Fruit fly (Drosophila melanogaster) whole organism, embryonic: ENCODE measurements around the gene CG42792.

Source experiments
- CG10267 ChIP-seq: fragments of 200-800 bp; sonication (Bioruptor generic); optimal IDR thresholded peaks from 2 replicates; lab custom pipeline; 2018; ENCODE audit warnings: missing biosample characterization, mild to moderate bottlenecking, missing genetic modification characterization, moderate library complexity
- CG10654 ChIP-seq: fragments of 200-800 bp; sonication (Bioruptor generic); optimal IDR thresholded peaks from 2 replicates; lab custom pipeline; 2016; ENCODE audit warnings: missing biosample characterization, missing genetic modification characterization
- CG11456 ChIP-seq: fragments of 200-800 bp; sonication (Bioruptor generic); IDR thresholded peaks from 3 replicates; pipeline ENCODE4 v1.3.6; 2022; ENCODE audit warnings: missing biosample characterization, missing genetic modification characterization
- CG12236 ChIP-seq: fragments of 200-800 bp; sonication (Bioruptor generic); optimal IDR thresholded peaks from 2 replicates; lab custom pipeline; 2016; ENCODE audit warnings: missing biosample characterization, missing genetic modification characterization
- CG12659 ChIP-seq: fragments of 200-800 bp; sonication (Bioruptor generic); optimal IDR thresholded peaks from 3 replicates; lab custom pipeline; 2017; ENCODE audit warnings: mild to moderate bottlenecking, missing biosample characterization, missing genetic modification reagents, missing genetic modification characterization
- CG13424 ChIP-seq: fragments of 200-800 bp; sonication (Bioruptor generic); optimal IDR thresholded peaks from 2 replicates; lab custom pipeline; 2019; ENCODE audit warnings: missing biosample characterization, mild to moderate bottlenecking, missing genetic modification characterization, moderate library complexity
- CG14050 ChIP-seq: fragments of 200-800 bp; sonication (Bioruptor generic); IDR thresholded peaks from 3 replicates; pipeline ENCODE4 v1.3.6; 2022; ENCODE audit warnings: missing biosample characterization, missing genetic modification characterization
- CG15011 ChIP-seq: fragments of 200-800 bp; sonication (Bioruptor generic); optimal IDR thresholded peaks from 3 replicates; lab custom pipeline; 2018; ENCODE audit warnings: missing biosample characterization, mild to moderate bottlenecking, missing genetic modification characterization
- CG15073 ChIP-seq: fragments of 200-800 bp; sonication (Bioruptor generic); optimal IDR thresholded peaks from 2 replicates; lab custom pipeline; 2016; ENCODE audit warnings: missing biosample characterization, missing genetic modification characterization
- CG1602 ChIP-seq: fragments of 200-800 bp; sonication (Bioruptor generic); optimal IDR thresholded peaks from 3 replicates; lab custom pipeline; 2016; ENCODE audit warnings: missing biosample characterization, missing genetic modification characterization
- CG16815 ChIP-seq: fragments of 200-800 bp; sonication (Bioruptor generic); optimal IDR thresholded peaks from 3 replicates; lab custom pipeline; 2017; ENCODE audit warnings: missing biosample characterization, mild to moderate bottlenecking, missing genetic modification characterization
- CG16863 ChIP-seq: fragments of 200-800 bp; sonication (Bioruptor generic); optimal IDR thresholded peaks from 3 replicates; lab custom pipeline; 2016; ENCODE audit warnings: missing biosample characterization, missing genetic modification characterization
- CG2202 ChIP-seq: fragments of 200-800 bp; sonication (Bioruptor generic); optimal IDR thresholded peaks from 2 replicates; lab custom pipeline; 2018; ENCODE audit warnings: missing biosample characterization, mild to moderate bottlenecking, missing genetic modification characterization
- CG30431 ChIP-seq: fragments of 200-800 bp; sonication (Bioruptor generic); optimal IDR thresholded peaks from 2 replicates; lab custom pipeline; 2017; ENCODE audit warnings: missing biosample characterization, missing genetic modification characterization
- CG32772 ChIP-seq: fragments of 200-800 bp; sonication (Bioruptor generic); IDR thresholded peaks from 2 replicates; pipeline ENCODE4 v1.3.6; 2022; ENCODE audit warnings: missing biosample characterization, missing genetic modification characterization
- CG3407 ChIP-seq: fragments of 200-800 bp; sonication (Bioruptor generic); optimal IDR thresholded peaks from 2 replicates; lab custom pipeline; 2018; ENCODE audit warnings: missing biosample characterization, mild to moderate bottlenecking, missing genetic modification characterization
- CG5245 ChIP-seq: fragments of 200-800 bp; sonication (Bioruptor generic); optimal IDR thresholded peaks from 3 replicates; lab custom pipeline; 2016; ENCODE audit warnings: missing biosample characterization, missing genetic modification characterization
- CG5953 ChIP-seq: fragments of 200-800 bp; sonication (Bioruptor generic); IDR thresholded peaks from 2 replicates; pipeline ENCODE4 v1.3.6; 2022; ENCODE audit warnings: missing biosample characterization, missing genetic modification characterization
- CG6272 ChIP-seq: fragments of 200-800 bp; sonication (Bioruptor generic); IDR thresholded peaks from 2 replicates; pipeline ENCODE4 v1.3.6; 2022; ENCODE audit warnings: missing biosample characterization, missing genetic modification characterization
- CG6654 ChIP-seq: fragments of 200-800 bp; sonication (Bioruptor generic); optimal IDR thresholded peaks from 2 replicates; lab custom pipeline; 2017; ENCODE audit warnings: missing biosample characterization, mild to moderate bottlenecking, missing genetic modification characterization
- CG6791 ChIP-seq: fragments of 200-800 bp; sonication (Bioruptor generic); IDR thresholded peaks from 3 replicates; pipeline ENCODE4 v1.3.6; 2022; ENCODE audit warnings: missing biosample characterization, missing genetic modification characterization; ENCODE audit not compliant: partially characterized antibody
- CG6854 ChIP-seq: fragments of 200-800 bp; sonication (Bioruptor generic); optimal IDR thresholded peaks from 3 replicates; lab custom pipeline; 2017; ENCODE audit warnings: missing biosample characterization, mild to moderate bottlenecking, missing genetic modification characterization
- CG7786 ChIP-seq: fragments of 200-800 bp; sonication (Bioruptor generic); optimal IDR thresholded peaks from 2 replicates; lab custom pipeline; 2016; ENCODE audit warnings: missing biosample characterization, missing genetic modification characterization
- CG8359 ChIP-seq: fragments of 200-800 bp; sonication (Bioruptor generic); optimal IDR thresholded peaks from 2 replicates; lab custom pipeline; 2017; ENCODE audit warnings: missing biosample characterization, mild to moderate bottlenecking, missing genetic modification characterization, borderline replicate concordance
- CG9215 ChIP-seq: fragments of 200-800 bp; sonication (Bioruptor generic); IDR thresholded peaks from 2 replicates; pipeline ENCODE4 v1.3.6; 2022; ENCODE audit warnings: missing biosample characterization, missing genetic modification characterization
- CG9437 ChIP-seq: fragments of 200-800 bp; sonication (Bioruptor generic); optimal IDR thresholded peaks from 2 replicates; lab custom pipeline; 2018; ENCODE audit warnings: missing biosample characterization, mild to moderate bottlenecking, missing genetic modification characterization
- D19A ChIP-seq: fragments of 200-800 bp; optimal IDR thresholded peaks from 3 replicates; lab custom pipeline; 2019; ENCODE audit warnings: missing biosample characterization, mild to moderate bottlenecking, missing genetic modification characterization, moderate library complexity
- Dll ChIP-seq: fragments of 200-800 bp; sonication (Bioruptor generic); IDR thresholded peaks from 4 replicates; pipeline ENCODE4 v1.3.6; 2022; ENCODE audit warnings: missing biosample characterization, missing genetic modification characterization; ENCODE audit not compliant: partially characterized antibody
- MTF-1 ChIP-seq: fragments of 200-800 bp; sonication (Bioruptor generic); optimal IDR thresholded peaks from 2 replicates; lab custom pipeline; 2018; ENCODE audit warnings: missing biosample characterization, mild to moderate bottlenecking, missing genetic modification characterization, borderline replicate concordance
- PHDP ChIP-seq: fragments of 200-800 bp; sonication (Bioruptor generic); optimal IDR thresholded peaks from 3 replicates; lab custom pipeline; 2018; ENCODE audit warnings: missing biosample characterization, mild to moderate bottlenecking, missing genetic modification characterization, moderate library complexity
- aop ChIP-seq: fragments of 200-800 bp; sonication (Bioruptor generic); IDR thresholded peaks from 2 replicates; pipeline ENCODE4 v1.3.6; 2022; ENCODE audit warnings: missing biosample characterization, missing genetic modification characterization
- ash1 ChIP-seq: fragments of 200-800 bp; sonication (Bioruptor generic); optimal IDR thresholded peaks from 2 replicates; lab custom pipeline; 2018; ENCODE audit warnings: missing biosample characterization, mild to moderate bottlenecking, missing genetic modification characterization
- bbx ChIP-seq: fragments of 200-800 bp; sonication (Bioruptor generic); IDR thresholded peaks from 2 replicates; pipeline ENCODE4 v1.3.6; 2022; ENCODE audit warnings: missing biosample characterization, missing genetic modification characterization; ENCODE audit not compliant: partially characterized antibody
- ci ChIP-seq: fragments of 200-800 bp; sonication (Bioruptor generic); IDR thresholded peaks from 3 replicates; pipeline ENCODE4 v1.3.6; 2022; ENCODE audit warnings: missing biosample characterization, missing genetic modification characterization
- disco-r ChIP-seq: fragments of 200-800 bp; sonication (Bioruptor generic); optimal IDR thresholded peaks from 2 replicates; lab custom pipeline; 2016; ENCODE audit warnings: missing biosample characterization, missing genetic modification characterization
- dysf ChIP-seq: fragments of 200-800 bp; sonication (Bioruptor generic); IDR thresholded peaks from 3 replicates; pipeline ENCODE4 v1.3.6; 2022; ENCODE audit warnings: missing biosample characterization, missing genetic modification characterization
- gfzf ChIP-seq: fragments of 200-800 bp; sonication (Bioruptor generic); optimal IDR thresholded peaks from 2 replicates; lab custom pipeline; 2016; ENCODE audit warnings: missing biosample characterization, mild to moderate bottlenecking, missing genetic modification characterization, moderate library complexity
- hb ChIP-seq: fragments of 200-800 bp; sonication (Bioruptor generic); IDR thresholded peaks from 3 replicates; pipeline ENCODE4 v1.3.6; 2022; ENCODE audit warnings: missing biosample characterization, missing genetic modification characterization; ENCODE audit not compliant: partially characterized antibody
- hkb ChIP-seq, 2 experiments: fragments of 200-800 bp in 1 of 2; fragments of >200 bp in 1 of 2; sonication (Bioruptor generic) in 1 of 2; IDR thresholded peaks in 1 of 2; optimal IDR thresholded peaks in 1 of 2; 2 replicates each; pipeline versions ENCODE4 v1.3.6 to Lab custom; 2017 to 2022; ENCODE audit warnings: missing biosample characterization in 1 of 2, missing genetic modification characterization in 1 of 2
- lola ChIP-seq, 3 experiments: fragments of >200 bp in 2 of 3; fragments of 200-800 bp in 1 of 3; sonication (Bioruptor generic) in 1 of 3; optimal IDR thresholded peaks; 2 replicates each; lab custom pipeline; 2017 to 2019; ENCODE audit warnings: missing biosample characterization in 3 of 3, missing genetic modification characterization in 3 of 3, mild to moderate bottlenecking in 1 of 3, moderate library complexity in 1 of 3
- nerfin-1 ChIP-seq: fragments of 200-800 bp; sonication (Bioruptor generic); optimal IDR thresholded peaks from 3 replicates; lab custom pipeline; 2019; ENCODE audit warnings: missing biosample characterization, mild to moderate bottlenecking, missing genetic modification characterization, moderate library complexity
- psq ChIP-seq: fragments of 200-800 bp; sonication (Bioruptor generic); optimal IDR thresholded peaks from 2 replicates; lab custom pipeline; 2017; ENCODE audit warnings: missing biosample characterization, missing genetic modification characterization
- sd ChIP-seq: fragments of 200-800 bp; sonication (Bioruptor generic); optimal IDR thresholded peaks from 3 replicates; lab custom pipeline; 2018; ENCODE audit warnings: missing biosample characterization, mild to moderate bottlenecking, missing genetic modification characterization, moderate library complexity
- slp2 ChIP-seq: fragments of 200-800 bp; sonication (Bioruptor generic); optimal IDR thresholded peaks from 2 replicates; lab custom pipeline; 2016; ENCODE audit warnings: missing biosample characterization, missing genetic modification characterization
- trh ChIP-seq: fragments of 200-800 bp; sonication (Bioruptor generic); optimal IDR thresholded peaks from 2 replicates; lab custom pipeline; 2016; ENCODE audit warnings: missing biosample characterization, missing genetic modification characterization
- twi ChIP-seq: fragments of 200-800 bp; optimal IDR thresholded peaks from 2 replicates; lab custom pipeline; 2019; ENCODE audit warnings: missing biosample characterization, mild to moderate bottlenecking, missing genetic modification characterization, moderate library complexity
- usp ChIP-seq: fragments of >200 bp; optimal IDR thresholded peaks from 2 replicates; lab custom pipeline; 2017; ENCODE audit warnings: missing biosample characterization, missing genetic modification characterization

CG42792 gene

DNA sequence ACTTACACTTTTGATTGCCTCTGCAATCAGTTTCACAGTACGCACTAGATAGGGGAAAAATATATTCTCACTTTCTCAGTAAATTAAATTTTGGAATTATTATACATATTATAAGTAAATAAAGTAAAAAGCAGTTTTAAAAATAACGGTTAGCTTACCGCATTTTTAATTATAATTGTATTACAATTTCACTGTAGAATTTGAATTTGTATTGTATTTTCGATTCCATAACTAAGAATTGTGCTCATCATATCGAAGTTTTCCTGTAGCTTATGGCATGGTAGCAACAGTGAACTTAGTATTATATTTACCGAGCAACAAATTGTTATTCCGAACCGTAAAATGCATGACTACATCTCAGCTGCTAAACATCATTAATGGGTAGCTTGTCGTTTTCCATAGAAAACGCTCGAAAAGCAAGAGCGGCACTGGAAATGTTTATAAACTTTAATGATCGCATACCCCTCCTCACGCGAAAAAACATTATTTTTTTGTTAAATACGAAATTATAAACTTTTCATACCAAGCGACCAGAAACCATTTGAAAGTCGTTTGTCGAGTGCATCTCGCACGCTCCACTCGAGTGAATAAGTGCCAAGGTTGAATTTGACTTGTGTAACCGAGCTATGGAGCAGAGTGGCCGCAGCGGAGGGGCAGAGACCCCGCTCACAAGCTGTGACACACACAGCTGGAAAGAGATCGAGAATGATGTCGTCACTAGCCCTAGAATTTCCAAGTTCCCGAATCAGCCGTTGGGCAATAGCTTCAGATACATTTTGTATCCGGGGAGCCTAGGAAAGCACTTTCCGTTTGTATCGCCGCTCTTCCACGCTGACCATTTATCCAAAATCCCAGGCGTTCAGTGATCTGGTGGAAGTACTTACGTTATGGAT, 47.0 kb upstream of the CG42792 start (continued):
- TF ChIP-seq CG15011, result peak; percentile 84
- TF ChIP-seq CG10267 (tag; lab: Kevin White, UChicago), result peak; percentile 85
- TF ChIP-seq CG5953, result peak; percentile 65; the same call in 1 of the 2 replicates
- TF ChIP-seq ash1 (GFP tag; lab: Kevin White, UChicago), result no peak
- peak; percentile 87 for TF ChIP-seq CG30431 (GFP tag; lab: Kevin White, UChicago)
- TF ChIP-seq CG6854 (GFP tag; lab: Kevin White, UChicago), result peak; percentile 85
- TF ChIP-seq CG16863 (GFP tag; lab: Kevin White, UChicago), result peak; percentile 46
- no peak for TF ChIP-seq slp2 (GFP tag; lab: Kevin White, UChicago)
- TF ChIP-seq lola (GFP tag; optimal IDR thresholded peaks at IDR 0.05; lab: Kevin White, UChicago), result peak in 1 of 3 experiments; percentile 94
- TF ChIP-seq CG6654, result peak; percentile 67
- TF ChIP-seq CG15073, result peak; percentile 8
- TF ChIP-seq CG6791 (GFP tag; lab: Robert Waterston, UW), result 0 out of 3 replicates have a peak, but pooled peaks have one; percentile 22
- no peak for TF ChIP-seq gfzf (GFP tag; lab: Kevin White, UChicago)
- TF ChIP-seq PHDP (tag; lab: Kevin White, UChicago), result peak; percentile 96
- 0 out of 2 replicates have a peak, but pooled peaks have one; percentile 41 for TF ChIP-seq aop (GFP tag; lab: Robert Waterston, UW)
- TF ChIP-seq CG7786 (GFP tag; lab: Kevin White, UChicago), result no peak
- TF ChIP-seq CG16815 (GFP tag; lab: Kevin White, UChicago), result peak; percentile 88
- TF ChIP-seq twi (tag; lab: Kevin White, UChicago), result peak; percentile 92
- peak; percentile 84 for TF ChIP-seq CG2202 (tag; lab: Kevin White, UChicago)
- TF ChIP-seq CG11456, result peak; percentile 62; the same call in 1 of the 3 replicates
- no peak for TF ChIP-seq usp (GFP tag; lab: Kevin White, UChicago)
- peak; percentile 34 for TF ChIP-seq CG5245
- peak; percentile 87 for TF ChIP-seq CG9437 (GFP tag; lab: Kevin White, UChicago)
- peak; percentile 85 for TF ChIP-seq CG10654 (GFP tag; lab: Kevin White, UChicago)
- peak; percentile 70 for TF ChIP-seq trh (GFP tag; lab: Kevin White, UChicago)
- TF ChIP-seq CG8359 (GFP tag; lab: Kevin White, UChicago), result peak; percentile 78
- peak; percentile 85 for TF ChIP-seq CG3407
- TF ChIP-seq ci, result peak; percentile 92
- TF ChIP-seq MTF-1 (GFP tag; lab: Kevin White, UChicago), result no peak
- peak; percentile 96 for TF ChIP-seq CG1602 (GFP tag; lab: Kevin White, UChicago)
- peak; percentile 96 for TF ChIP-seq dysf (GFP tag; lab: Robert Waterston, UW)
- no peak for TF ChIP-seq hb (GFP tag; lab: Robert Waterston, UW)
- TF ChIP-seq D19A (tag; lab: Kevin White, UChicago), result peak; percentile 89
- TF ChIP-seq CG14050 (GFP tag; lab: Robert Waterston, UW), result peak; percentile 92
- TF ChIP-seq psq (GFP tag; lab: Kevin White, UChicago), result peak; percentile 42
- TF ChIP-seq CG32772, result peak; percentile 89
- peak; percentile 96 for TF ChIP-seq CG13424 (tag; lab: Kevin White, UChicago)
- TF ChIP-seq CG6272 (GFP tag; lab: Robert Waterston, UW), result peak; percentile 84
- no peak for TF ChIP-seq bbx (GFP tag; lab: Robert Waterston, UW)
- TF ChIP-seq Dll, result no peak
- TF ChIP-seq sd (tag; lab: Kevin White, UChicago), result peak; percentile 76
- peak; percentile 98 for TF ChIP-seq CG12659
- no peak for TF ChIP-seq CG12236 (GFP tag; lab: Kevin White, UChicago)
- TF ChIP-seq nerfin-1, result peak; percentile 89
- no peak for TF ChIP-seq hkb (optimal IDR thresholded peaks at IDR 0.05; lab: Kevin White, UChicago)
- peak; percentile 86 for TF ChIP-seq hkb (GFP tag; IDR thresholded peaks at IDR 0.05; lab: Robert Waterston, UW)
- TF ChIP-seq disco-r (GFP tag; lab: Kevin White, UChicago), result peak; percentile 12
- peak; percentile 90 for TF ChIP-seq CG9215 (GFP tag; lab: Robert Waterston, UW)
